Fruit fly (Drosophila melanogaster): ENCODE measurements around the gene eff.

The eff gene

DNA sequence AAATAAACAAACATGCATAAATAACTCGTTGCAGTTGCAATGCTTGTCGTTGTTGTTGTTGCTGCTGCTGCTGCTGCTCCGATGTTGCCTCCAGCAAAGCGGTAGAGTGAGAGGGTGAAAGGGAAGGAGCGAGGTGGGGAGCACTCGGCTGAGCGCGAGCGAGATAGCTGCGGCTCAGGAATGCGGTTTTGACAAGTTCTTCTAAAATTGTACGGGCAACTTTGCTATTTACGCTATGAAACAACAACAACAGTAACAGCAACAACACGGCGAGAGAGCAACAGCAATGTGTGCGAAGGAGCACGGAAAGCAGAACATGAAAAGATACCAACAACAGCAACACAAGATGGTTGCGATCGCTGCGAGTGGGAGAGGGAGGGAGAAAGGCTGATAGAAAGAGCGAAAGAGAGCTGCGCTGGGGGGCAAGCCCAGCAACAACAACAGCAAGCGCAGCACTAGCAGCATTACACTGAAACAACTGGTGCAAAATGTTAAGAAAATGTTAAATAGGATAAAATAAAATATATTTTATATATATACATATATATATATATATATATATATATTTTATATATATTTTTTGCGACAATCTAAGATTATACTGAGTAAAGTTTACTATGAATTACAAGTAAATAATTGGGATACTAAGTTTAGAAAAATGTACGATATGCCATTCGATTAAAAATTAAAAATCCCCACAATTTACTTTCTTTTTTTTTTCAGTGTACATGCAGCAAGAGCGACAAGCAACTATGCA lies 26.8 kb downstream of the eff start (continued):
- TF ChIP-seq tgo (GFP tag; IDR thresholded peaks at IDR 0.05), result peak; percentile 51; the same call in 1 of the 3 replicates
- no peak for TF ChIP-seq Hr39 (optimal IDR thresholded peaks at IDR 0.05)
- no peak for TF ChIP-seq so (GFP tag; IDR thresholded peaks at IDR 0.05)
- peak; percentile 16; the same call in 1 of the 3 replicates for TF ChIP-seq CG11695 (GFP tag; IDR thresholded peaks at IDR 0.05)
- TF ChIP-seq CG2712 (tag; optimal IDR thresholded peaks at IDR 0.05), result peak; percentile 87
- no peak; the same call in 2 of the 3 replicates for TF ChIP-seq CG34422 (GFP tag; IDR thresholded peaks at IDR 0.05)
- no peak for TF ChIP-seq CG11247 (GFP tag; IDR thresholded peaks at IDR 0.05)
- TF ChIP-seq dpn (GFP tag; optimal IDR thresholded peaks at IDR 0.05), result no peak
- peak; percentile 9 for TF ChIP-seq CG3281 (GFP tag; optimal IDR thresholded peaks at IDR 0.05)
- no peak for TF ChIP-seq Drgx (GFP tag; IDR thresholded peaks at IDR 0.05)
- no peak for TF ChIP-seq CG9932 (GFP tag; IDR thresholded peaks at IDR 0.05)
- peak; percentile 85 for TF ChIP-seq CG10959 (GFP tag; IDR thresholded peaks at IDR 0.05)
- TF ChIP-seq fu2 (GFP tag; optimal IDR thresholded peaks at IDR 0.05), result no peak
- TF ChIP-seq ato (GFP tag; IDR thresholded peaks at IDR 0.05; ENCODE audit: partially characterized antibody), result no peak
- no peak for TF ChIP-seq br (optimal IDR thresholded peaks at IDR 0.05)
- TF ChIP-seq lov (optimal IDR thresholded peaks at IDR 0.05), result no peak
- TF ChIP-seq lov (GFP tag; IDR thresholded peaks at IDR 0.05), result no peak
- peak; percentile 49; the same call in 1 of the 3 replicates for TF ChIP-seq CG7357 (GFP tag; IDR thresholded peaks at IDR 0.05)
- no peak for TF ChIP-seq trh (GFP tag; optimal IDR thresholded peaks at IDR 0.05)
- TF ChIP-seq CG17612 (GFP tag; IDR thresholded peaks at IDR 0.05), result no peak
- TF ChIP-seq CG42726 (GFP tag; IDR thresholded peaks at IDR 0.05; ENCODE audit: partially characterized antibody), result no peak
- no peak for TF ChIP-seq az2 (GFP tag; optimal IDR thresholded peaks at IDR 0.05)
- peak; percentile 90 for TF ChIP-seq cg (GFP tag; optimal IDR thresholded peaks at IDR 0.05)
- peak in 1 of 3 experiments; percentile 37 for TF ChIP-seq lola (GFP tag; optimal IDR thresholded peaks at IDR 0.05)
- no peak for TF ChIP-seq luna (GFP tag; optimal IDR thresholded peaks at IDR 0.05)
- TF ChIP-seq sqz (GFP tag; optimal IDR thresholded peaks at IDR 0.05), result peak; percentile 75
- no peak for TF ChIP-seq fd3F (GFP tag; optimal IDR thresholded peaks at IDR 0.05)
- peak; percentile 59 for TF ChIP-seq fd64A (GFP tag; optimal IDR thresholded peaks at IDR 0.05)
- TF ChIP-seq D (optimal IDR thresholded peaks at IDR 0.05), result no peak
- peak; percentile 95 for TF ChIP-seq D (GFP tag; optimal IDR thresholded peaks at IDR 0.05)
- TF ChIP-seq croc (GFP tag; conservative IDR thresholded peaks at IDR 0.05), result peak; percentile 61; the same call in 2 of the 3 replicates
- TF ChIP-seq Meics (GFP tag; optimal IDR thresholded peaks at IDR 0.05), result peak; percentile 28
- TF ChIP-seq CG9797 (GFP tag; optimal IDR thresholded peaks at IDR 0.05), result peak; percentile 27
- peak; percentile 69 for TF ChIP-seq ATbp (GFP tag; optimal IDR thresholded peaks at IDR 0.05)
- no peak for TF ChIP-seq CG11085 (GFP tag; IDR thresholded peaks at IDR 0.05)
- peak; percentile 63 for TF ChIP-seq CG17802 (tag; optimal IDR thresholded peaks at IDR 0.05)
- TF ChIP-seq otp (GFP tag; IDR thresholded peaks at IDR 0.05), result no peak
- no peak for TF ChIP-seq Tbp (GFP tag; optimal IDR thresholded peaks at IDR 0.05)
- no peak for TF ChIP-seq Hsf (GFP tag; optimal IDR thresholded peaks at IDR 0.05)
- peak; percentile 65 for TF ChIP-seq CoRest (tag; optimal IDR thresholded peaks at IDR 0.05)
- no peak for TF ChIP-seq vvl (GFP tag; IDR thresholded peaks at IDR 0.05)
- TF ChIP-seq CG5180 (GFP tag; optimal IDR thresholded peaks at IDR 0.05), result peak; percentile 3
- TF ChIP-seq amos (GFP tag; IDR thresholded peaks at IDR 0.05; ENCODE audit: partially characterized antibody), result no peak
- no peak for TF ChIP-seq fru (optimal IDR thresholded peaks at IDR 0.05)
- peak; percentile 91 for TF ChIP-seq Spps (tag; optimal IDR thresholded peaks at IDR 0.05)
- no peak for TF ChIP-seq pum (GFP tag; optimal IDR thresholded peaks at IDR 0.05)
- TF ChIP-seq CG17328 (GFP tag; IDR thresholded peaks at IDR 0.05), result peak; percentile 54; the same call in 1 of the 2 replicates
- no peak for TF ChIP-seq Fer1 (GFP tag; optimal IDR thresholded peaks at IDR 0.05)
- TF ChIP-seq Hmr (GFP tag; optimal IDR thresholded peaks at IDR 0.05), result no peak
- TF ChIP-seq bcd (GFP tag; optimal IDR thresholded peaks at IDR 0.05), result peak; percentile 66
- TF ChIP-seq kah (GFP tag; optimal IDR thresholded peaks at IDR 0.05), result peak; percentile 32

Measured in whole organism, embryonic.